Fruit fly (Drosophila melanogaster): ENCODE data around the gene Ccdc56.

Gene Ccdc56

DNA sequence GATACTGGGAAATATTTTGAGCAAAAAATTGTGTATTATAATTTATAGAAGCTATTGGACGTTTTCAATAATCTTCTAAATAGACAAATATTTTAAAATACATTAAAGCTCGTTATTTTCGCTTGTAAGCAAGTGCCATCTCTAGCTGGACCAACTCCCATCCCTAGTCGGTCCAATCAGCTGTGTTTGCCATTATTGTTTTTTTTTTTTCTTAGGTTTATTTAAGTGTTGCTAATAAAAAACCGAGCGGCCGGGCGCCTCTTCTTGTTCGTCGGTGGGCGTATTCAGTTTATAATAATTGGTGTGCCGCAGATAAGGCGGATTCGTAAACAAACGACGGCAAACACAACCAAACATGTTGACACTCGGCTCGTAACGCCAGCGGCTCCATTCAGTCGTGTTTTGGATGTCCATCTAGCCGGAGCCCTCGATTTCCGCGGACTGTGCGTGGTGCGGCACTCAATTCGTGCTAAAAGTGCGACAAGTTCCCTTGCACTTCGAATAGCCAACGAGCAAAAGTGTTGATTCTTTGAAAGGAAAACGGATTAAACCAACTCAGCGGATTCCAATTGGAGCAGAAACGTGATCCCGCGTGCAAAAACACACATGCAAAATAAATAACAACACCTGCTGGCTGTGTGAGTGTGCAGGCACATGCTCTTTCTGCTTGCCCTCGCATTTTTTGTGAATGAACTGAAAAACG is 24.8 kb upstream of the Ccdc56 start, which contains the start of gene Sugb (continued):
- TF ChIP-seq ro (GFP tag; IDR thresholded peaks at IDR 0.05), result no peak
- no peak for TF ChIP-seq CG4820 (GFP tag; optimal IDR thresholded peaks at IDR 0.05)
- TF ChIP-seq seq (GFP tag; IDR thresholded peaks at IDR 0.05), result peak; percentile 43
- TF ChIP-seq CG12659 (GFP tag; optimal IDR thresholded peaks at IDR 0.05), result peak; percentile 65
- peak; percentile 83 for TF ChIP-seq CG18599 (GFP tag; optimal IDR thresholded peaks at IDR 0.05)
- TF ChIP-seq pho (GFP tag; optimal IDR thresholded peaks at IDR 0.05), result peak; percentile 76
- TF ChIP-seq CG5180 (GFP tag; optimal IDR thresholded peaks at IDR 0.05), result peak; percentile 86
- no peak for TF ChIP-seq grn (GFP tag; optimal IDR thresholded peaks at IDR 0.05)
- TF ChIP-seq sim (GFP tag; IDR thresholded peaks at IDR 0.05), result no peak
- TF ChIP-seq abd-A (tag; optimal IDR thresholded peaks at IDR 0.05), result peak; percentile 78
- TF ChIP-seq gem (tag; optimal IDR thresholded peaks at IDR 0.05), result peak; percentile 77
- TF ChIP-seq vnd (GFP tag; IDR thresholded peaks at IDR 0.05; ENCODE audit: partially characterized antibody), result no peak
- TF ChIP-seq CG18764 (GFP tag; optimal IDR thresholded peaks at IDR 0.05), result peak; percentile 16
- peak; percentile 71 for TF ChIP-seq CG7556 (GFP tag; optimal IDR thresholded peaks at IDR 0.05)
- TF ChIP-seq CG10654 (GFP tag; optimal IDR thresholded peaks at IDR 0.05), result peak; percentile 33
- TF ChIP-seq tin (GFP tag; optimal IDR thresholded peaks at IDR 0.05), result peak; percentile 50
- TF ChIP-seq jumu (GFP tag; optimal IDR thresholded peaks at IDR 0.05), result peak; percentile 5
- peak; percentile 61 for TF ChIP-seq mirr (GFP tag; optimal IDR thresholded peaks at IDR 0.05)
- TF ChIP-seq CG1602 (GFP tag; optimal IDR thresholded peaks at IDR 0.05), result peak; percentile 33
- no peak for TF ChIP-seq pita (GFP tag; optimal IDR thresholded peaks at IDR 0.05)
- peak; percentile 62 for TF ChIP-seq az2 (GFP tag; optimal IDR thresholded peaks at IDR 0.05)
- TF ChIP-seq Nf-YB (GFP tag; optimal IDR thresholded peaks at IDR 0.05), result peak; percentile 57
- TF ChIP-seq gcm2 (GFP tag; optimal IDR thresholded peaks at IDR 0.05), result peak; percentile 61
- TF ChIP-seq lmd (GFP tag; IDR thresholded peaks at IDR 0.05), result peak; percentile 70; the same call in 1 of the 2 replicates
- no peak for TF ChIP-seq btn (GFP tag; optimal IDR thresholded peaks at IDR 0.05)
- peak; percentile 15 for TF ChIP-seq CG4424 (GFP tag; optimal IDR thresholded peaks at IDR 0.05)
- TF ChIP-seq pb (GFP tag; optimal IDR thresholded peaks at IDR 0.05), result peak; percentile 47
- TF ChIP-seq CG7839 (tag; optimal IDR thresholded peaks at IDR 0.05), result peak; percentile 67
- TF ChIP-seq CG7372 (GFP tag; IDR thresholded peaks at IDR 0.05), result peak; percentile 51; the same call in 1 of the 2 replicates
- TF ChIP-seq Asciz (GFP tag; optimal IDR thresholded peaks at IDR 0.05), result peak; percentile 39
- peak; percentile 72 for TF ChIP-seq CG13424 (tag; optimal IDR thresholded peaks at IDR 0.05)
- peak; percentile 58 for TF ChIP-seq al (GFP tag; IDR thresholded peaks at IDR 0.05)
- peak; percentile 68 for TF ChIP-seq CG2678 (tag; optimal IDR thresholded peaks at IDR 0.05)
- no peak for TF ChIP-seq croc (GFP tag; conservative IDR thresholded peaks at IDR 0.05)
- TF ChIP-seq unc-4 (GFP tag; IDR thresholded peaks at IDR 0.05; ENCODE audit: partially characterized antibody), result peak; percentile 76
- TF ChIP-seq CG34422 (GFP tag; IDR thresholded peaks at IDR 0.05), result peak; percentile 62; the same call in 1 of the 3 replicates
- TF ChIP-seq lab (GFP tag; optimal IDR thresholded peaks at IDR 0.05), result peak; percentile 77
- TF ChIP-seq dmrt99B (tag; optimal IDR thresholded peaks at IDR 0.05), result peak; percentile 59
- TF ChIP-seq dpn (GFP tag; optimal IDR thresholded peaks at IDR 0.05), result peak; percentile 58 to 73
- TF ChIP-seq luna (GFP tag; optimal IDR thresholded peaks at IDR 0.05), result no peak
- no peak for TF ChIP-seq gsb-n (tag; optimal IDR thresholded peaks at IDR 0.05)
- no peak for TF ChIP-seq Hr39 (optimal IDR thresholded peaks at IDR 0.05)
- TF ChIP-seq zfh1 (GFP tag; IDR thresholded peaks at IDR 0.05), result peak; percentile 75; the same call in 2 of the 3 replicates
- TF ChIP-seq B-H2 (GFP tag; optimal IDR thresholded peaks at IDR 0.05), result peak; percentile 82
- TF ChIP-seq CG12071 (GFP tag; optimal IDR thresholded peaks at IDR 0.05), result peak; percentile 8
- TF ChIP-seq CG4404 (GFP tag; IDR thresholded peaks at IDR 0.05), result no peak
- peak; percentile 56 for TF ChIP-seq CG32772 (GFP tag; IDR thresholded peaks at IDR 0.05)
- TF ChIP-seq Dip3 (GFP tag; optimal IDR thresholded peaks at IDR 0.05), result peak; percentile 46
- TF ChIP-seq CG11398 (GFP tag; optimal IDR thresholded peaks at IDR 0.05), result no peak

Measured in whole organism, embryonic.